Fruit fly (Drosophila melanogaster): ENCODE data around the gene Tmhs.

The Tmhs gene

DNA sequence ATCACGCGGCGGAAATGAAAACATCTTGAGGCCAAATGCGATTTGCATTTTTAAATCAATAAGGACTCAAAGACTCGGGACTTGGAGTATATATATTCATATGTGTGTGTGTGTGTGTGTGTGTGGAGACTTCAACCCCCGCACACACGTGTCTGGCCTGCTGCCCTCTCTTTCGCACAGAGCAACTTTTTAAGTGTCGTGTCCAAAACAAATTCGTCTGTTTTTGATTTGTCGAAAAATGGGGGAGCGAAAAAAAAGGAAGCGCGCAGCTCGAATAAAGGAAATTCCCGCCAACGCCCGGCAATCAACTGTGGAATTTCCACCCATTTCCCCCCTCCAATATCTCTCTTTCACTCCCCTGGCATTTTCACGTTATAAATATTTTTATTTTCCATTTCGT, 43.5 kb downstream of the Tmhs start:
- TF ChIP-seq brk (GFP tag; optimal IDR thresholded peaks at IDR 0.05) (no peak), GATAd (GFP tag; optimal IDR thresholded peaks at IDR 0.05) (no peak)

DNA sequence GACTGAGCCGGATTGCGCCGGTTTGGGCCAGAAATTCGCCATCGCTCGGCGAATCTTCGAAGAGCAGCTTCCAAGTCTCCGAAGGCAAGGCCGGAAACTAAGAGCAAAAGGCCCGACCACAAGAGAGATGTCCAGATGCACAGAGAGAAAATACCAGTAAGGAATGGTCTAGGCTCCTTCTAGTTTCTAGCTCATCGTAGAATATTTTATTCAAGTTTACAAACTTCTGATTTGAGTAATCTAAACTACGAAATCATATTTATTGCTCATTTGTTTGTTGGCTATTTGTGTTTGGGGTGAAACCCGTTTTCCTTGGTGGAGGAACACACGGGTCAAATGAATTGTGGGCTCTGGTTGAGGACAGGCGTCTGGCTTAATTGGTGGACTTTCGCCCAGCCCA, 52.0 kb downstream of the Tmhs start:
- TF ChIP-seq psq (GFP tag; optimal IDR thresholded peaks at IDR 0.05) (no peak), HLH106 (tag; optimal IDR thresholded peaks at IDR 0.05) (peak; percentile 1), dmrt93B (GFP tag; optimal IDR thresholded peaks at IDR 0.05) (no peak), foxo (GFP tag; optimal IDR thresholded peaks at IDR 0.05) (peak in 1 of 2 experiments; percentile 4), Abd-B (GFP tag; optimal IDR thresholded peaks at IDR 0.05) (no peak), usp (GFP tag; optimal IDR thresholded peaks at IDR 0.05) (no peak), Jra (GFP tag; optimal IDR thresholded peaks at IDR 0.05) (no peak), jim (GFP tag; optimal IDR thresholded peaks at IDR 0.05) (no peak), fru (GFP tag; optimal IDR thresholded peaks at IDR 0.05) (peak; percentile 21), tai (GFP tag; optimal IDR thresholded peaks at IDR 0.05) (no peak), OdsH (GFP tag; optimal IDR thresholded peaks at IDR 0.05) (no peak), Dif (GFP tag; optimal IDR thresholded peaks at IDR 0.05; ENCODE audit: partially characterized antibody) (no peak), Mio (GFP tag; optimal IDR thresholded peaks at IDR 0.05) (no peak), GATAd (GFP tag; optimal IDR thresholded peaks at IDR 0.05) (no peak), Hr83 (GFP tag; optimal IDR thresholded peaks at IDR 0.05; ENCODE audit: poor library complexity, severe bottlenecking) (no peak), pan (optimal IDR thresholded peaks at IDR 0.05) (no peak), CG32264 (GFP tag; optimal IDR thresholded peaks at IDR 0.05) (no peak), Sp1 (GFP tag; optimal IDR thresholded peaks at IDR 0.05) (no peak), Myc (optimal IDR thresholded peaks at IDR 0.05) (no peak), h (GFP tag; optimal IDR thresholded peaks at IDR 0.05) (peak; percentile 40), brk (GFP tag; optimal IDR thresholded peaks at IDR 0.05) (no peak), br (GFP tag; optimal IDR thresholded peaks at IDR 0.05) (no peak), dsf (GFP tag; optimal IDR thresholded peaks at IDR 0.05; ENCODE audit: borderline replicate concordance) (no peak), ey (GFP tag; optimal IDR thresholded peaks at IDR 0.05) (no peak), dl (GFP tag; optimal IDR thresholded peaks at IDR 0.05; ENCODE audit: insufficient read depth in 1 of 2, partially characterized antibody in 2 of 2) (no peak), sv (GFP tag; optimal IDR thresholded peaks at IDR 0.05) (no peak), woc (GFP tag; optimal IDR thresholded peaks at IDR 0.05) (no peak), Rel (GFP tag; optimal IDR thresholded peaks at IDR 0.05) (no peak), Rel (tag; optimal IDR thresholded peaks at IDR 0.05) (no peak), Vsx2 (GFP tag; optimal IDR thresholded peaks at IDR 0.05; ENCODE audit: partially characterized antibody) (no peak)

DNA sequence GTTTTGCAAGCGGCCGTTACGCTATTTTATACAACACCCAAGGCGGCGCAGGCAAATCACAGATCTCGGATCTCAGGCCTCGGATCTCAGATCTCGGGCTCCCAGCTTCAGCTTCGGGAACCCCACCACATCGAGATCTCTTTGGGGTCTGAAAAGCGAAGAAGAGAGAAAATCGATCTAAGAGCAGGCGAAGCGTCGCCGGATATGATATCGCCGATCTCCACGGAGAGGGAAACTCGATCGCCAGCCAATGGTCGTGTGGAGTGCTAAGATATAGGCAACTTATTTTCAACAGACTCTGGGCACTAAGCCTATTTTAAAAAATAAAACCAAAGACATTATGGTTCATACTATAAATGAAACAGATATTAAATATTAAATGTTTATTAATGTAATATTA, 53.3 kb downstream of the Tmhs start, which contains the start of the genes CG46523 and CG5687:
CG46523 (minus strand) TSS at position 337 of the 400 bp plus-strand sequence.
CG5687 (minus strand) TSS at position 337 of the 400 bp plus-strand sequence.
- TF ChIP-seq pan (optimal IDR thresholded peaks at IDR 0.05) = no peak
- TF ChIP-seq Rel (GFP tag; optimal IDR thresholded peaks at IDR 0.05) = no peak
- TF ChIP-seq Rel (tag; optimal IDR thresholded peaks at IDR 0.05) = peak; percentile 42

DNA sequence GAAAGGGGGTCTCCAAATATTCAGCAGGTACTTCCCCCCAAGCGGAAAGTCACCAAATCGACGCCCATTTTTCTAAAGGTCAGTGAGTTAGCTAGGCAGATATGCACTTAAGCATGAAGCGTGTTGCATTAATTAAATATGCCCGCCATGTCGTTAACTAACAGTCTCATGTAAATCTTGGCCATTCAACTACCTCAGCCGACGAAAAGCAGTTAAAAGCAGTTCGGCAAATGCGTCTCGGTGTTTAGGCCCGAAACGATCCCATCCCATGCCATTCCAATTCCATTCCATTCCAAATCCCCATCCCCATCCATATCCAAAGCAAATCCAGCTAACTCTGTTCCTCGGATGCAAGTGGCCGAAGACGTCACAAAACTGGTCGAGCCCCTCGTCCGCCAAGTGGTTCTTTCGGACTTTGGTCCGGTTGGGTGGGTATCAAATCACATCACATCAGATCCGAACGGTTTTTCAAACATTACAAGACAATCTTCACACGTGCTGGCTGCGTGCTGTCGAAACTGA, 54.6 kb downstream of the Tmhs start:
- TF ChIP-seq rgr (GFP tag; optimal IDR thresholded peaks at IDR 0.05) = no peak
- TF ChIP-seq Hr83 (GFP tag; optimal IDR thresholded peaks at IDR 0.05; ENCODE audit: poor library complexity, severe bottlenecking) = no peak
- no peak for TF ChIP-seq dsf (GFP tag; optimal IDR thresholded peaks at IDR 0.05; ENCODE audit: borderline replicate concordance)
- TF ChIP-seq Jra (GFP tag; optimal IDR thresholded peaks at IDR 0.05) = no peak
- TF ChIP-seq OdsH (GFP tag; optimal IDR thresholded peaks at IDR 0.05) = no peak
- no peak for TF ChIP-seq usp (GFP tag; optimal IDR thresholded peaks at IDR 0.05)
- peak; percentile 5 for TF ChIP-seq Vsx2 (GFP tag; optimal IDR thresholded peaks at IDR 0.05; ENCODE audit: partially characterized antibody)
- TF ChIP-seq Rel (GFP tag; optimal IDR thresholded peaks at IDR 0.05) = no peak
- peak; percentile 26 for TF ChIP-seq Rel (tag; optimal IDR thresholded peaks at IDR 0.05)
- TF ChIP-seq Mio (GFP tag; optimal IDR thresholded peaks at IDR 0.05) = no peak
- TF ChIP-seq Hnf4 (GFP tag; optimal IDR thresholded peaks at IDR 0.05) = no peak
- no peak for TF ChIP-seq lola (GFP tag; optimal IDR thresholded peaks at IDR 0.05)
- no peak for TF ChIP-seq brk (GFP tag; optimal IDR thresholded peaks at IDR 0.05)
- TF ChIP-seq HLH106 (tag; optimal IDR thresholded peaks at IDR 0.05) = no peak
